Worm (Caenorhabditis elegans) whole organism, L2 larva: Measurements from ENCODE around the gene R05H5.4.

Experiments
- C34F6.9 ChIP-seq: fragments of 150-350 bp; optimal IDR thresholded peaks from 2 replicates; lab custom pipeline; 2014; ENCODE audit warnings: missing biosample characterization, missing genetic modification characterization
- F13H6.1 ChIP-seq: sonication (generic microtip); optimal IDR thresholded peaks from 2 replicates; lab custom pipeline; 2016; ENCODE audit warnings: missing genetic modification characterization, missing compliant biosample characterization
- R02D3.7 ChIP-seq: fragments of 150-350 bp; optimal IDR thresholded peaks from 2 replicates; lab custom pipeline; 2014; ENCODE audit warnings: missing biosample characterization, missing genetic modification characterization
- Y55F3AM.14 ChIP-seq: fragments of 200-800 bp; sonication (Bioruptor generic); optimal IDR thresholded peaks from 2 replicates; lab custom pipeline; 2018; ENCODE audit warnings: mild to moderate bottlenecking, missing genetic modification characterization, missing compliant biosample characterization
- alr-1 ChIP-seq: fragments of 150-350 bp; optimal IDR thresholded peaks from 2 replicates; lab custom pipeline; 2014; ENCODE audit warnings: missing biosample characterization, missing genetic modification characterization
- aly-2 ChIP-seq: fragments of 150-350 bp; optimal IDR thresholded peaks from 2 replicates; lab custom pipeline; 2014; ENCODE audit warnings: missing biosample characterization, missing genetic modification characterization
- ama-1 ChIP-seq: fragments of 150-350 bp; optimal IDR thresholded peaks from 2 replicates; lab custom pipeline; 2018; ENCODE audit warnings: inconsistent platforms
- blmp-1 ChIP-seq: sonication (generic microtip); optimal IDR thresholded peaks from 2 replicates; lab custom pipeline; 2017; ENCODE audit warnings: missing genetic modification characterization, mild to moderate bottlenecking, missing compliant biosample characterization, antibody characterized with exemption, moderate library complexity; ENCODE audit not compliant: insufficient read depth
- ceh-16 ChIP-seq: fragments of 150-350 bp; optimal IDR thresholded peaks from 2 replicates; lab custom pipeline; 2014; ENCODE audit warnings: missing biosample characterization, missing genetic modification characterization
- ceh-82 ChIP-seq: fragments of 150-350 bp; optimal IDR thresholded peaks from 2 replicates; lab custom pipeline; 2014; ENCODE audit warnings: missing biosample characterization, missing genetic modification characterization
- crh-2 ChIP-seq: sonication (generic microtip); optimal IDR thresholded peaks from 2 replicates; lab custom pipeline; 2017; ENCODE audit warnings: missing biosample characterization, missing genetic modification characterization
- dmd-4 ChIP-seq: sonication (generic microtip); optimal IDR thresholded peaks from 2 replicates; lab custom pipeline; 2017; ENCODE audit warnings: missing biosample characterization, missing genetic modification characterization
- egl-27 ChIP-seq: sonication (generic microtip); optimal IDR thresholded peaks from 3 replicates; lab custom pipeline; 2017; ENCODE audit warnings: missing biosample characterization, missing genetic modification reagents, missing genetic modification characterization
- elt-1 ChIP-seq: fragments of 150-350 bp; optimal IDR thresholded peaks from 2 replicates; lab custom pipeline; 2014; ENCODE audit warnings: missing biosample characterization, missing genetic modification characterization
- elt-3 ChIP-seq: sonication (generic microtip); optimal IDR thresholded peaks from 2 replicates; lab custom pipeline; 2017; ENCODE audit warnings: missing biosample characterization, missing genetic modification characterization
- lin-11 ChIP-seq: fragments of 150-350 bp; sonication (generic microtip); optimal IDR thresholded peaks from 2 replicates; lab custom pipeline; 2014; ENCODE audit warnings: missing biosample characterization, missing genetic modification characterization, inconsistent platforms, mixed read lengths
- lin-39 ChIP-seq: fragments of 150-350 bp; optimal IDR thresholded peaks from 2 replicates; lab custom pipeline; 2014; ENCODE audit warnings: missing biosample characterization, missing genetic modification reagents, missing genetic modification characterization
- mab-5 ChIP-seq: fragments of 150-350 bp; optimal IDR thresholded peaks from 2 replicates; lab custom pipeline; 2014; ENCODE audit warnings: missing biosample characterization, missing genetic modification characterization
- mbf-1 ChIP-seq: sonication (generic microtip); optimal IDR thresholded peaks from 2 replicates; lab custom pipeline; 2017; ENCODE audit warnings: missing biosample characterization, missing genetic modification characterization
- mdl-1 ChIP-seq, 2 experiments: fragments of 150-350 bp in 1 of 2; sonication (generic microtip) in 1 of 2; optimal IDR thresholded peaks; 2 replicates each; lab custom pipeline; 2017; ENCODE audit warnings: missing biosample characterization in 2 of 2, missing genetic modification characterization in 2 of 2
- nhr-11 ChIP-seq: fragments of 150-350 bp; optimal IDR thresholded peaks from 2 replicates; lab custom pipeline; 2014; ENCODE audit warnings: missing biosample characterization, missing genetic modification characterization
- nhr-129 ChIP-seq: fragments of 150-350 bp; optimal IDR thresholded peaks from 2 replicates; lab custom pipeline; 2014; ENCODE audit warnings: missing biosample characterization, missing genetic modification characterization
- nhr-23 ChIP-seq: fragments of 150-350 bp; optimal IDR thresholded peaks from 2 replicates; lab custom pipeline; 2014; ENCODE audit warnings: missing biosample characterization, missing genetic modification reagents, missing genetic modification characterization
- nhr-237 ChIP-seq: fragments of 150-350 bp; optimal IDR thresholded peaks from 2 replicates; lab custom pipeline; 2014; ENCODE audit warnings: missing biosample characterization, missing genetic modification characterization
- nhr-25 ChIP-seq: fragments of 150-350 bp; sonication (generic microtip); optimal IDR thresholded peaks from 3 replicates; lab custom pipeline; 2014; ENCODE audit warnings: missing biosample characterization, missing genetic modification characterization
- nhr-6 ChIP-seq: fragments of 150-350 bp; optimal IDR thresholded peaks from 2 replicates; lab custom pipeline; 2014; ENCODE audit warnings: missing biosample characterization, missing genetic modification characterization
- peb-1 ChIP-seq: fragments of 150-350 bp; optimal IDR thresholded peaks from 2 replicates; lab custom pipeline; 2014; ENCODE audit warnings: missing biosample characterization, missing genetic modification characterization
- sem-4 ChIP-seq: fragments of 150-350 bp; optimal IDR thresholded peaks from 2 replicates; lab custom pipeline; 2014; ENCODE audit warnings: missing biosample characterization, missing genetic modification reagents, missing genetic modification characterization
- skn-1 ChIP-seq: sonication (generic microtip); optimal IDR thresholded peaks from 2 replicates; lab custom pipeline; 2017; ENCODE audit warnings: missing biosample characterization, missing genetic modification characterization
- sma-9 ChIP-seq, 2 experiments: fragments of 150-350 bp in 1 of 2; sonication (generic microtip) in 1 of 2; optimal IDR thresholded peaks; 2 replicates each; lab custom pipeline; 2014 to 2016; ENCODE audit warnings: missing genetic modification characterization in 2 of 2, mild to moderate bottlenecking in 1 of 2, missing biosample characterization in 1 of 2, missing compliant biosample characterization in 1 of 2, missing genetic modification reagents in 1 of 2, moderate library complexity in 1 of 2
- unc-39 ChIP-seq: fragments of 150-350 bp; optimal IDR thresholded peaks from 2 replicates; lab custom pipeline; 2014; ENCODE audit warnings: missing biosample characterization, missing genetic modification characterization
- unc-55 ChIP-seq: fragments of 150-350 bp; sonication (generic microtip); optimal IDR thresholded peaks from 3 replicates; lab custom pipeline; 2014; ENCODE audit warnings: missing biosample characterization, missing genetic modification reagents, missing genetic modification characterization
- unc-62 ChIP-seq: fragments of 150-350 bp; optimal IDR thresholded peaks from 2 replicates; lab custom pipeline; 2014; ENCODE audit warnings: missing biosample characterization, missing genetic modification reagents, missing genetic modification characterization
- zag-1 ChIP-seq: fragments of 150-350 bp; optimal IDR thresholded peaks from 2 replicates; lab custom pipeline; 2014; ENCODE audit warnings: missing biosample characterization, missing genetic modification characterization
- ztf-1 ChIP-seq: fragments of 200-800 bp; sonication (Bioruptor generic); conservative IDR thresholded peaks from 2 replicates; pipeline ENCODE4 v1.3.6; 2022; ENCODE audit warnings: missing genetic modification characterization, missing compliant biosample characterization
- ztf-11 ChIP-seq: sonication (generic microtip); optimal IDR thresholded peaks from 2 replicates; lab custom pipeline; 2017; ENCODE audit warnings: missing biosample characterization, missing genetic modification characterization
- ztf-4 ChIP-seq: fragments of 150-350 bp; optimal IDR thresholded peaks from 2 replicates; lab custom pipeline; 2014; ENCODE audit warnings: missing biosample characterization, missing genetic modification characterization

R05H5.4 gene

DNA sequence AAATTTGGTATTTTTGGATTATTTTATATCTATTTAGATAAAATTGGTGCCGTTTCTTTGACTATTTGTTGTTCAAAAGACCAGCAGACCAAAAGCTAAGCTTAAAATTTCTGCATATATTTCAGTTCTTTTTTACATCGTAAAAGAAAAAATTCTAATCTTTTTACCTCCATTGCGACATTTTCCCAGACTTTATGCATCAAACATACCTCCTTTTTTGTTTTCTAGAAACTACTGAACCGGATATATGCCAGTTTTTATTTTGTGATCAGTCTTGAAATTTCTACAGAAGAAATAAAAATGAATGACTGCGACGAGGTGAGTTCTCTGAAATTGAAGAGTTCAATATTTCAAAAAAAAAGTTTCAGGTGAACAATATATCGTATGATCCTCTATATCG, 5.2 kb downstream of the R05H5.4 start, which contains the start of gene srb-6:
TSS of gene srb-6 (plus strand) at position 301 of the 400 bp plus-strand sequence.
- TF ChIP-seq nhr-129 (tag; lab: Kevin White, UChicago): no peak
- no peak for TF ChIP-seq elt-1 (tag; lab: Kevin White, UChicago)
- TF ChIP-seq ztf-1: no peak
- no peak for TF ChIP-seq unc-39
- TF ChIP-seq nhr-237 (tag; lab: Kevin White, UChicago): no peak
- TF ChIP-seq ceh-82 (tag; lab: Kevin White, UChicago): no peak
- no peak for TF ChIP-seq nhr-25
- no peak for TF ChIP-seq ceh-16 (tag; lab: Kevin White, UChicago)
- no peak for TF ChIP-seq lin-39 (tag; lab: Kevin White, UChicago)
- TF ChIP-seq sem-4 (tag; lab: Kevin White, UChicago): no peak
- no peak for TF ChIP-seq elt-3 (tag; lab: Kevin White, UChicago)
- TF ChIP-seq sma-9 (GFP tag; optimal IDR thresholded peaks at IDR 0.05; lab: Kevin White, UChicago): no peak
- no peak for TF ChIP-seq sma-9 (tag; optimal IDR thresholded peaks at IDR 0.05; lab: Kevin White, UChicago)
- no peak for TF ChIP-seq egl-27 (tag; lab: Kevin White, UChicago)
- TF ChIP-seq crh-2 (tag; lab: Kevin White, UChicago): no peak
- no peak for TF ChIP-seq lin-11 (tag; lab: Kevin White, UChicago)
- no peak for TF ChIP-seq unc-55
- no peak for TF ChIP-seq R02D3.7 (tag; lab: Kevin White, UChicago)
- no peak for TF ChIP-seq skn-1

DNA sequence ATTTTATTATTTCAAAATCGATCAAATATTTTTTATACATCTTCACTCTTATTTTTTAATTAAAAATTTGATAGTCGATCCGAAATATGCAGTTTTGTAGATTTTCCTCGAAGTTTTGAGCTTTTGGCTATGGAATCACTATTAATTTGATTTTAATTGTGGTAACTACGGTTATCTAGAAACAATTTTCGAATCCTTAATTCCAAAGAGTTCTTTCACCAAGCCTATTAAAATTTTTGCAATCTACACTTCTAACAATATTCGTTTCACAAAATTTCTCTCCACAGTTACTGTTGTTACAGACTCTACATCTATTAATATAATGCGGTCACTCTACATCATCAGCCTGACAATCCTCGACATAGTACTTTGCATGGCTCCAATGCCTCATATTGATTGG, 7.6 kb downstream of the R05H5.4 start, which contains the start of gene R05H5.7:
TSS of gene R05H5.7 (plus strand) at position 301 of the 400 bp plus-strand sequence.
- TF ChIP-seq nhr-11: no peak
- no peak for TF ChIP-seq ztf-1
- TF ChIP-seq nhr-6: no peak
- no peak for TF ChIP-seq ztf-11
- TF ChIP-seq alr-1 (tag; lab: Kevin White, UChicago): no peak
- no peak for TF ChIP-seq lin-11 (tag; lab: Kevin White, UChicago)
- no peak for TF ChIP-seq peb-1
- no peak for TF ChIP-seq unc-62 (GFP tag; lab: Kevin White, UChicago)
- no peak for TF ChIP-seq dmd-4 (tag; lab: Kevin White, UChicago)
- TF ChIP-seq zag-1 (tag; lab: Kevin White, UChicago): no peak
- TF ChIP-seq lin-39 (tag; lab: Kevin White, UChicago): no peak
- TF ChIP-seq C34F6.9: no peak
- TF ChIP-seq elt-3 (tag; lab: Kevin White, UChicago): no peak
- no peak for TF ChIP-seq aly-2 (tag; lab: Kevin White, UChicago)
- TF ChIP-seq egl-27 (tag; lab: Kevin White, UChicago): no peak
- TF ChIP-seq ceh-16 (tag; lab: Kevin White, UChicago): no peak
- no peak for TF ChIP-seq nhr-237 (tag; lab: Kevin White, UChicago)
- no peak for TF ChIP-seq ama-1 (lab: Kevin White, UChicago)

DNA sequence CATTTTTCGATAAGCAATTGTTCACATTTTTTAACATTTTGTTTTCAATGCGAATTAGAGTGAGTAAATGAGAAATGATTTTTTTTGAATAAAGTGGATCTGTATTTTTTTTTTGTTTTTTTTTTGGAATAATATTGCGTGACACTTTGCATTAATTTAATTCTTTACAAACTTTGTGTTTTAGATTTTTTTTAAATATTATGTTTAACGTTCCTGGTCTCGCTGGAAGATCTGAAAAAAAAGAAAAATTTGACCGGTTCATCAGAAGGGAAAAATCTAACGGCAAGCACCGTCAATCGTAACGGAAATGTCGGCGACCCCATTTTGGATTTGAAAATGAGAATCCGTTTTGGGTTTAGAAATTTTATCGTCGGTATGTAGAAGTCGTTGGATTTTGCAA, 10.4 kb downstream of the R05H5.4 start, which contains the start of gene cdc-25.4:
TSS of gene cdc-25.4 (minus strand) at position 101 of the 400 bp plus-strand sequence.
- no peak for TF ChIP-seq crh-2 (tag; lab: Kevin White, UChicago)
- TF ChIP-seq skn-1: no peak
- no peak for TF ChIP-seq elt-1 (tag; lab: Kevin White, UChicago)
- TF ChIP-seq unc-62 (GFP tag; lab: Kevin White, UChicago): no peak
- TF ChIP-seq mbf-1 (tag; lab: Kevin White, UChicago): no peak
- no peak for TF ChIP-seq dmd-4 (tag; lab: Kevin White, UChicago)
- TF ChIP-seq ztf-1: no peak
- TF ChIP-seq Y55F3AM.14 (GFP tag; lab: Kevin White, UChicago): no peak
- no peak for TF ChIP-seq zag-1 (tag; lab: Kevin White, UChicago)

DNA sequence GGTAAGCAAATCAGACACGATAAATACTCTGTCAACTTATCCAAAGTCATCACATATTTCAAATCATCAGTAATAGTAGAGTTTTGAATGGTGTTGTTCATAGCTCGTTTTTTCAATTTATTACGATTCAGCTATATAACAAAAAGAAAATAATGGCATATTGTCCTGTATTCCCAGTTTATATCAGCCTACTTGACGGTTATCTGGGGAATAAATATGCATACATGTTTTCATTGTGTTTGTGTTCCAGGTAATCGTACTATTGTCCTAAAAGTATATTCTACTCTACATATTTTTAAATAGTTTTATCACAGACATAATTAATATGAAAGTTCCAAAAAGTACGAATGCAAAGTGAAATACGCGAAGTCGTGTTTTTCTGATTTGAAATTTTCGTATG, 12.0 kb downstream of the R05H5.4 start, which contains the start of gene srd-2:
TSS of gene srd-2 (minus strand) at position 101 of the 400 bp plus-strand sequence.
- TF ChIP-seq nhr-237 (tag; lab: Kevin White, UChicago) (no peak), ztf-4 (tag; lab: Kevin White, UChicago) (no peak), nhr-23 (tag; lab: Kevin White, UChicago) (no peak), peb-1 (no peak), elt-3 (tag; lab: Kevin White, UChicago) (no peak), unc-62 (GFP tag; lab: Kevin White, UChicago) (no peak), ceh-82 (tag; lab: Kevin White, UChicago) (no peak), mbf-1 (tag; lab: Kevin White, UChicago) (no peak), nhr-25 (no peak)

DNA sequence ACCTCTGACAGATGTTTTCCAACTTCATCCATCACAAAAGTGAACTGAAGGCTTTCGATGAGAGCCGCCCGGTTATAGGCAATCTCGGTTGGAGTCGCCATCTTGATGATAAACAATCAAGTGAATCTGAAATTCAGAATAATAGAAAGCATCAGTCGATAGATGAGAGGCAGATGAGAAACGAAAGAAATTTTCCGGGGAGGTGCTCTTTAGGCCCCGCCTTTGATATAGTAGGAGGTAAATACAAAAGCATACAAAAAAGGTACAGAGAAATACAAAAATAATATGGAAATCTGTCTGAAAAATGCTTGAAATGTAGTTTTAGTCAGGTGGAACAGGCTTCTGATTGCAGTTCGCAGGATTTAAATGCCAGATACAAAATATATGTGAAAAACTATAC, 17.2 kb downstream of the R05H5.4 start, which contains the start of gene srd-1:
TSS of gene srd-1 (minus strand) at position 101 of the 400 bp plus-strand sequence.
- TF ChIP-seq mdl-1 (tag; optimal IDR thresholded peaks at IDR 0.05; lab: Kevin White, UChicago) (no peak), F13H6.1 (no peak), mab-5 (tag; lab: Kevin White, UChicago) (no peak), nhr-237 (tag; lab: Kevin White, UChicago) (no peak), egl-27 (tag; lab: Kevin White, UChicago) (no peak), sma-9 (GFP tag; optimal IDR thresholded peaks at IDR 0.05; lab: Kevin White, UChicago) (no peak), sma-9 (tag; optimal IDR thresholded peaks at IDR 0.05; lab: Kevin White, UChicago) (no peak), blmp-1 (no peak), R02D3.7 (tag; lab: Kevin White, UChicago) (no peak), unc-62 (GFP tag; lab: Kevin White, UChicago) (no peak), alr-1 (tag; lab: Kevin White, UChicago) (no peak)
- TF ChIP-seq, all 48 proteins: peak for 0
